Worm (Caenorhabditis elegans) whole organism, L2 larva: Measurements from ENCODE around the gene F13A7.11.
"Not testable (repeated sequence)": the region's sequence is repeated elsewhere in the genome, so short reads cannot be mapped to it uniquely, and the experiment has no call there.

Experiments
- aly-2 ChIP-seq: fragments of 150-350 bp; optimal IDR thresholded peaks from 2 replicates; lab custom pipeline; 2014; ENCODE audit warnings: missing biosample characterization, missing genetic modification characterization
- dmd-4 ChIP-seq: sonication (generic microtip); optimal IDR thresholded peaks from 2 replicates; lab custom pipeline; 2017; ENCODE audit warnings: missing biosample characterization, missing genetic modification characterization

ce11 chrV:16383729-16384128, 11.4 kb downstream of the F13A7.11 start, which contains the start of gene F13A7.7:
- TF ChIP-seq aly-2, dmd-4: not testable (repeated sequence)
